Worm (Caenorhabditis elegans) whole organism, midembryonic: ENCODE measurements around the gene cdc-14.

Source experiments
- T22C8.4 ChIP-seq: fragments of 200-800 bp; sonication (Bioruptor generic); IDR thresholded peaks from 2 replicates; pipeline ENCODE4 v1.3.6; 2022; ENCODE audit warnings: missing genetic modification characterization, missing compliant biosample characterization
- cog-1 ChIP-seq: sonication (generic microtip); optimal IDR thresholded peaks from 2 replicates; lab custom pipeline; 2016; ENCODE audit warnings: missing genetic modification characterization, missing compliant biosample characterization
- flt-1 ChIP-seq: fragments of 200-800 bp; sonication (Bioruptor generic); IDR thresholded peaks from 2 replicates; pipeline ENCODE4 v1.3.6; 2022; ENCODE audit warnings: missing genetic modification characterization, missing compliant biosample characterization
- klf-2 ChIP-seq: fragments of 200-800 bp; sonication (Bioruptor generic); conservative IDR thresholded peaks from 2 replicates; pipeline ENCODE4 v1.3.6; 2022; ENCODE audit warnings: missing genetic modification reagents, missing genetic modification characterization, missing compliant biosample characterization
- med-1 ChIP-seq: sonication (generic microtip); optimal IDR thresholded peaks from 2 replicates; lab custom pipeline; 2017; ENCODE audit warnings: missing genetic modification characterization, mild to moderate bottlenecking, missing compliant biosample characterization, antibody characterized with exemption, missing genetic modification reagents; ENCODE audit not compliant: insufficient read depth
- ref-1 ChIP-seq: fragments of 200-800 bp; sonication (Bioruptor generic); conservative IDR thresholded peaks from 2 replicates; pipeline ENCODE4 v1.3.6; 2022; ENCODE audit warnings: missing genetic modification reagents, missing genetic modification characterization, missing compliant biosample characterization
- tab-1 ChIP-seq: fragments of 200-800 bp; sonication (Bioruptor generic); IDR thresholded peaks from 2 replicates; pipeline ENCODE4 v1.3.6; 2022; ENCODE audit warnings: missing genetic modification characterization, missing compliant biosample characterization
- ztf-23 ChIP-seq: fragments of 200-800 bp; sonication (Bioruptor generic); IDR thresholded peaks from 2 replicates; pipeline ENCODE4 v1.3.6; 2022; ENCODE audit warnings: missing genetic modification reagents, missing genetic modification characterization, missing compliant biosample characterization
- ztf-29 ChIP-seq: fragments of 200-800 bp; sonication (Bioruptor generic); IDR thresholded peaks from 2 replicates; pipeline ENCODE4 v1.3.6; 2022; ENCODE audit warnings: missing genetic modification reagents, missing genetic modification characterization, missing compliant biosample characterization

DNA sequence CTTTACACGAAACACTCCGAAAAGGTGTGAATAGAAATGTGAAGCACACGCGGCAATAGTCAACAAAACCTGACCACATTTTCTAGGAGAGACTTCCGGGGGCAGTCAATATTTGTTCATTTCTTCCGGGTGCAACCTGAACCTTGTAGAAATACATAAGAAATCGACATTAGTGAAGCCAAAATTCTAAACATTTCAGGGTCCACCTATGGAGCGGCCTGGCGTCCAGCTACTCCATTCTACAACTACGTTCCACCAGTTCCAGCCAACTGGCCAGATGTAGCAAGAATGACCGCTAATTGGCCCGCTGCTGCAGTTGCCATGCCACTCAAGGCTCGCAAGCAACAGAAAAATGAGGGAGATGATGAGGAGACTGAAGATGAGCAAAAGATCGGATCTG lies 14.0 kb downstream of the cdc-14 start:
- no peak for TF ChIP-seq flt-1 (GFP tag; lab: Robert Waterston, UW)
- TF ChIP-seq ztf-23 = no peak
- no peak for TF ChIP-seq ref-1 (GFP tag; lab: Robert Waterston, UW)
- TF ChIP-seq ztf-29 (GFP tag; lab: Robert Waterston, UW) = no peak
- TF ChIP-seq med-1 (GFP tag; lab: Kevin White, UChicago) = no peak
- no peak for TF ChIP-seq tab-1 (GFP tag; lab: Robert Waterston, UW)
- no peak for TF ChIP-seq klf-2 (GFP tag; lab: Robert Waterston, UW)
- TF ChIP-seq cog-1 (tag; lab: Kevin White, UChicago) = no peak
- no peak for TF ChIP-seq T22C8.4 (GFP tag; lab: Robert Waterston, UW)
